Worm (Caenorhabditis elegans) whole organism, L1 larva: ENCODE results near the gene F47F2.1.

Experiments used
- blmp-1 ChIP-seq: fragments of 150-350 bp; optimal IDR thresholded peaks from 2 replicates; lab custom pipeline; 2014; ENCODE audit warnings: missing biosample characterization, missing genetic modification characterization
- ces-1 ChIP-seq: fragments of 150-350 bp; optimal IDR thresholded peaks from 2 replicates; lab custom pipeline; 2014; ENCODE audit warnings: missing biosample characterization, missing genetic modification reagents, missing genetic modification characterization
- dsc-1 ChIP-seq: sonication (generic microtip); optimal IDR thresholded peaks from 2 replicates; lab custom pipeline; 2016; ENCODE audit warnings: mild to moderate bottlenecking, missing genetic modification characterization, missing compliant biosample characterization
- efl-1 ChIP-seq, 4 experiments: fragments of 150-350 bp; optimal IDR thresholded peaks in 3 of 4; peaks in 1 of 4; 1 replicate in 1 of 4; 2 replicates in 3 of 4; lab custom pipeline; 2014; ENCODE audit warnings: missing biosample characterization in 2 of 4, missing genetic modification characterization in 2 of 4, missing genetic modification reagents in 2 of 4
- hlh-17 ChIP-seq: fragments of 200-800 bp; sonication (Bioruptor generic); optimal IDR thresholded peaks from 2 replicates; lab custom pipeline; 2018; ENCODE audit warnings: missing genetic modification characterization, mild to moderate bottlenecking, missing compliant biosample characterization, moderate library complexity, borderline replicate concordance
- hpl-2 ChIP-seq: fragments of 150-350 bp; optimal IDR thresholded peaks from 2 replicates; lab custom pipeline; 2014; ENCODE audit warnings: missing biosample characterization, missing genetic modification reagents, missing genetic modification characterization
- jun-1 ChIP-seq: fragments of 150-350 bp; optimal IDR thresholded peaks from 2 replicates; lab custom pipeline; 2014; ENCODE audit warnings: missing biosample characterization, missing genetic modification reagents, missing genetic modification characterization
- lin-13 ChIP-seq: fragments of 150-350 bp; optimal IDR thresholded peaks from 2 replicates; lab custom pipeline; 2014; ENCODE audit warnings: missing biosample characterization, missing genetic modification reagents, missing genetic modification characterization
- lin-14 ChIP-seq: fragments of 200-800 bp; sonication (Bioruptor generic); optimal IDR thresholded peaks from 2 replicates; lab custom pipeline; 2018; ENCODE audit warnings: mild to moderate bottlenecking, missing genetic modification characterization, moderate library complexity, missing compliant biosample characterization
- lin-39 ChIP-seq: fragments of 150-350 bp; optimal IDR thresholded peaks from 2 replicates; lab custom pipeline; 2014; ENCODE audit warnings: missing biosample characterization, missing genetic modification reagents, missing genetic modification characterization
- lir-3 ChIP-seq: sonication (generic microtip); optimal IDR thresholded peaks from 2 replicates; lab custom pipeline; 2016; ENCODE audit warnings: mild to moderate bottlenecking, missing genetic modification characterization, moderate library complexity, missing compliant biosample characterization; ENCODE audit not compliant: poor library complexity
- lsy-2 ChIP-seq, 2 experiments: fragments of 150-350 bp; optimal IDR thresholded peaks; 2 replicates each; lab custom pipeline; 2014; ENCODE audit warnings: missing biosample characterization in 2 of 2, missing genetic modification characterization in 2 of 2
- mdl-1 ChIP-seq, 2 experiments: fragments of 150-350 bp; optimal IDR thresholded peaks; 2 replicates each; lab custom pipeline; 2014 to 2017; ENCODE audit warnings: missing biosample characterization in 2 of 2, missing genetic modification characterization in 2 of 2, inconsistent platforms in 1 of 2
- nhr-12 ChIP-seq: sonication (generic microtip); optimal IDR thresholded peaks from 2 replicates; lab custom pipeline; 2017; ENCODE audit warnings: missing biosample characterization, missing genetic modification characterization
- nhr-85 ChIP-seq: sonication (generic microtip); peaks from one replicate; lab custom pipeline; 2016; ENCODE audit warnings: missing genetic modification characterization, inconsistent platforms, missing compliant biosample characterization
- nhr-90 ChIP-seq: sonication (generic microtip); optimal IDR thresholded peaks from 2 replicates; lab custom pipeline; 2016; ENCODE audit warnings: mild to moderate bottlenecking, missing genetic modification characterization, missing compliant biosample characterization; ENCODE audit not compliant: poor library complexity
- pqm-1 ChIP-seq: sonication (generic microtip); optimal IDR thresholded peaks from 3 replicates; lab custom pipeline; 2017; ENCODE audit warnings: missing biosample characterization, missing genetic modification characterization
- rnt-1 ChIP-seq: sonication (generic microtip); optimal IDR thresholded peaks from 2 replicates; lab custom pipeline; 2016; ENCODE audit warnings: mild to moderate bottlenecking, missing genetic modification characterization, moderate library complexity, missing compliant biosample characterization
- sptf-1 ChIP-seq: fragments of 150-350 bp; optimal IDR thresholded peaks from 2 replicates; lab custom pipeline; 2014; ENCODE audit warnings: missing biosample characterization, missing genetic modification characterization
- unc-130 ChIP-seq: fragments of 150-350 bp; optimal IDR thresholded peaks from 2 replicates; lab custom pipeline; 2017; ENCODE audit warnings: missing biosample characterization, missing genetic modification characterization, inconsistent platforms
- unc-62 ChIP-seq: fragments of 150-350 bp; optimal IDR thresholded peaks from 2 replicates; lab custom pipeline; 2014; ENCODE audit warnings: missing biosample characterization, missing genetic modification reagents, missing genetic modification characterization
- zag-1 ChIP-seq: fragments of 150-350 bp; optimal IDR thresholded peaks from 2 replicates; lab custom pipeline; 2014; ENCODE audit warnings: missing biosample characterization, missing genetic modification characterization
- zip-4 ChIP-seq: fragments of 200-800 bp; sonication (Bioruptor generic); optimal IDR thresholded peaks from 2 replicates; lab custom pipeline; 2018; ENCODE audit warnings: mild to moderate bottlenecking, missing genetic modification characterization, moderate library complexity, missing compliant biosample characterization
- ztf-11 ChIP-seq, 2 experiments: sonication (generic microtip); optimal IDR thresholded peaks; 2 replicates each; lab custom pipeline; 2016 to 2017; ENCODE audit warnings: missing genetic modification characterization in 2 of 2, missing biosample characterization in 1 of 2, missing compliant biosample characterization in 1 of 2

The F47F2.1 gene

DNA sequence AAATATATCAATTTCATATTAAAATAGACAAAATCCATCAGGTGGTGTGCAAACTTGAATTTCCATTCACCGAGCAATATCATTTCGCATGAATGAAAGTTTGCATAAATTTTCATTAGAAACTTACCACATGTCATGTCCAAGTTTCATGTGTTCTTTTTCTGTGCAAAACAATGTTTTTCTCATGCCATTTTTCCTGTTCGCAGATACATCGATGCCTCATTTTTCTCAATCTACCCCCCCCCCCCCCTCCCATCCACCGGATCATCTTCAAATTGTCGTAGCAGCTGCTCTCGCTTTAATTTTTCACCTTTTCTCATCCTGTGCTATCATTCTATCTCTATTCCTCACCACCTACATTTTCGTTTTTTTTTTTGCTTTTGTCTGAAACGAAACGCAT lies 60.6 kb downstream of the F47F2.1 start, which contains the start of gene T19D2.3:
Gene T19D2.3 (plus strand): TSS at position 301 of the 400 bp plus-strand sequence.
- TF ChIP-seq lsy-2 (tag; optimal IDR thresholded peaks at IDR 0.05; lab: Kevin White, UChicago) (no peak), ces-1 (no peak), unc-130 (tag; lab: Kevin White, UChicago) (no peak), lin-13 (GFP tag; lab: Kevin White, UChicago) (no peak), mdl-1 (tag; optimal IDR thresholded peaks at IDR 0.05; lab: Kevin White, UChicago) (no peak), blmp-1 (no peak), hlh-17 (GFP tag; lab: Kevin White, UChicago) (no peak), sptf-1 (tag; lab: Kevin White, UChicago) (no peak), rnt-1 (tag; lab: Kevin White, UChicago) (no peak), lin-14 (no peak), nhr-12 (tag; lab: Kevin White, UChicago) (no peak), hpl-2 (no peak), pqm-1 (tag; lab: Kevin White, UChicago) (no peak), efl-1 (optimal IDR thresholded peaks at IDR 0.05; lab: Kevin White, UChicago) (no peak), efl-1 (GFP tag; optimal IDR thresholded peaks at IDR 0.05 in 1 of 2; lab: Kevin White, UChicago) (no peak), jun-1 (tag; lab: Kevin White, UChicago) (no peak), lin-39 (tag; lab: Kevin White, UChicago) (no peak), nhr-90 (tag; lab: Kevin White, UChicago) (no peak), lir-3 (tag; lab: Kevin White, UChicago) (no peak), zag-1 (tag; lab: Kevin White, UChicago) (no peak)

DNA sequence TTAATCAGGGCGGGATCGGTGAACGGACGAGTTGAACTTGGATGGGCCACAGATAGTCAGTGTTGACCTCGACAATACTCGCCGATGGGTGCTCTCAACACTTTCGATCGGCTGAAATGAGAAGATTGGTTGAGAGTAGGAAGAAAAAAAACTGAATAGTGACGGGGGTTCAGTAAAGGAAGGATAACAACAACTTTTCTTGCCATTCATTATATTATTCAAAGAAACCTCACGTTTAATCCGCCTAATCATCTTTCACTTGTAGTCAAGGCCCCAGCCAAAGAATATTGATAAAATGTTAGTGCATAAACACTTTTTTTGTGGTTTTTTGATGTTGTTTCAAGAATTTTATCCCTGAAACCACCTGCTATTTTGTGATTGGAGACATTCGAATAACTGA lies 63.9 kb downstream of the F47F2.1 start, which contains the start of gene T19D2.13:
Gene T19D2.13 (minus strand): TSS at position 101 of the 400 bp plus-strand sequence.
- TF ChIP-seq ztf-11 (tag; optimal IDR thresholded peaks at IDR 0.05; lab: Kevin White, UChicago) (no peak), dsc-1 (tag; lab: Kevin White, UChicago) (peak; percentile 21), unc-62 (GFP tag; lab: Kevin White, UChicago) (no peak), nhr-85 (no peak), zip-4 (GFP tag; lab: Kevin White, UChicago) (no peak)
- TF ChIP-seq, all 84 proteins: peak for 1
